Worm (Caenorhabditis elegans): ENCODE data around the gene alh-3.

The alh-3 gene

ce11 chrIV:11037118-11037719 is 14.8 kb downstream of the alh-3 start (continued):
- TF ChIP-seq K12H6.12 (tag; optimal IDR thresholded peaks at IDR 0.05) (no peak), Y53G8AR.9 (GFP tag; conservative IDR thresholded peaks at IDR 0.05) (peak; percentile 71), egl-44 (GFP tag; IDR thresholded peaks at IDR 0.05) (no peak), dpl-1 (GFP tag; optimal IDR thresholded peaks at IDR 0.05) (no peak), atf-7 (tag; optimal IDR thresholded peaks at IDR 0.05) (peak; percentile 16), sdz-38 (tag; optimal IDR thresholded peaks at IDR 0.05) (no peak)

ce11 chrIV:11038218-11038617 is 15.8 kb downstream of the alh-3 start:
- TF ChIP-seq F33H1.4 (GFP tag; IDR thresholded peaks at IDR 0.05) (peak; percentile 78), madf-8 (GFP tag; conservative IDR thresholded peaks at IDR 0.05) (0 out of 2 replicates have a peak, but pooled peaks have one; percentile 18), lsl-1 (GFP tag; optimal IDR thresholded peaks at IDR 0.05) (peak; percentile 76), tbp1 (GFP tag; optimal IDR thresholded peaks at IDR 0.05) (no peak), ztf-18 (tag; optimal IDR thresholded peaks at IDR 0.05) (no peak), tlf-1 (GFP tag; optimal IDR thresholded peaks at IDR 0.05) (no peak), madf-6 (GFP tag; IDR thresholded peaks at IDR 0.05) (peak; percentile 61), nhr-90 (tag; optimal IDR thresholded peaks at IDR 0.05) (no peak), xnd-1 (tag; optimal IDR thresholded peaks at IDR 0.05) (peak; percentile 64)

ce11 chrIV:11038618-11038664 is 16.0 kb downstream of the alh-3 start, which contains the start of gene kdin-1:
Gene kdin-1 (plus strand): TSS chrIV:11038655.
- TF ChIP-seq ccch-3 (GFP tag; optimal IDR thresholded peaks at IDR 0.05) (no peak), fkh-3 (tag; optimal IDR thresholded peaks at IDR 0.05) (no peak), snpc-1.1 (tag; optimal IDR thresholded peaks at IDR 0.05; ENCODE audit: insufficient read depth) (no peak), repo-1 (tag; optimal IDR thresholded peaks at IDR 0.05) (no peak), snpc-4 (GFP tag; optimal IDR thresholded peaks at IDR 0.05) (no peak), snpc-4 (tag; optimal IDR thresholded peaks at IDR 0.05) (no peak), die-1 (tag; optimal IDR thresholded peaks at IDR 0.05) (no peak), ztf-25 (GFP tag; IDR thresholded peaks at IDR 0.05) (no peak), ets-4 (GFP tag; optimal IDR thresholded peaks at IDR 0.05) (no peak), sptf-2 (GFP tag; optimal IDR thresholded peaks at IDR 0.05) (no peak), efl-1 (GFP tag; optimal IDR thresholded peaks at IDR 0.05) (no peak), sea-2 (GFP tag; IDR thresholded peaks at IDR 0.05) (no peak), ztf-26 (tag; optimal IDR thresholded peaks at IDR 0.05) (no peak), ztf-28 (GFP tag; IDR thresholded peaks at IDR 0.05) (no peak), Y67H2A.10 (GFP tag; conservative IDR thresholded peaks at IDR 0.05) (no peak), cebp-1 (GFP tag; IDR thresholded peaks at IDR 0.05) (no peak), cebp-1 (tag; optimal IDR thresholded peaks at IDR 0.05) (no peak), lag-1 (GFP tag; IDR thresholded peaks at IDR 0.05) (no peak), gei-17 (GFP tag; optimal IDR thresholded peaks at IDR 0.05) (no peak), nhr-80 (tag; optimal IDR thresholded peaks at IDR 0.05) (no peak)

- TF ChIP-seq hmg-1.2 (GFP tag; IDR thresholded peaks at IDR 0.05) (peak; percentile 58; the same call in 1 of the 2 replicates), T07F8.4 (tag; optimal IDR thresholded peaks at IDR 0.05) (no peak)
Measured at ce11 chrIV:11038665-11039064, 16.3 kb downstream of the alh-3 start.

All from whole organism, young adult.